Fruit fly (Drosophila melanogaster): ENCODE measurements around the gene stai.

Gene stai

dm6 chr2L:6070656-6071231, 29.4 kb upstream of the stai start, which contains the start of the genes CG9154 and Kr-h2 (continued):
- no peak for TF ChIP-seq CG33557 (GFP tag; optimal IDR thresholded peaks at IDR 0.05)
- no peak for TF ChIP-seq toy (GFP tag; IDR thresholded peaks at IDR 0.05)
- TF ChIP-seq CG9609 (GFP tag; optimal IDR thresholded peaks at IDR 0.05): peak; percentile 14
- TF ChIP-seq sc (optimal IDR thresholded peaks at IDR 0.05): no peak
- TF ChIP-seq sc (GFP tag; optimal IDR thresholded peaks at IDR 0.05): no peak
- no peak for TF ChIP-seq CG10321 (GFP tag; IDR thresholded peaks at IDR 0.05)
- TF ChIP-seq repo (GFP tag; optimal IDR thresholded peaks at IDR 0.05): no peak
- TF ChIP-seq CG11723 (GFP tag; optimal IDR thresholded peaks at IDR 0.05): peak; percentile 14
- peak; percentile 34 for TF ChIP-seq CG30020 (tag; optimal IDR thresholded peaks at IDR 0.05)
- no peak for TF ChIP-seq rib (GFP tag; IDR thresholded peaks at IDR 0.05)
- no peak for TF ChIP-seq dan (GFP tag; IDR thresholded peaks at IDR 0.05)
- TF ChIP-seq psq (GFP tag; optimal IDR thresholded peaks at IDR 0.05): no peak
- TF ChIP-seq eve (GFP tag; optimal IDR thresholded peaks at IDR 0.05): no peak
- TF ChIP-seq PHDP (tag; optimal IDR thresholded peaks at IDR 0.05): peak; percentile 29
- TF ChIP-seq CG13287 (GFP tag; IDR thresholded peaks at IDR 0.05; ENCODE audit: partially characterized antibody): peak; percentile 64
- peak; percentile 48 for TF ChIP-seq B-H2 (GFP tag; optimal IDR thresholded peaks at IDR 0.05)
- no peak for TF ChIP-seq CG4360 (GFP tag; IDR thresholded peaks at IDR 0.05)
- peak; percentile 16 for TF ChIP-seq CG13296 (GFP tag; optimal IDR thresholded peaks at IDR 0.05)
- TF ChIP-seq CoRest (tag; optimal IDR thresholded peaks at IDR 0.05): peak; percentile 69
- no peak for TF ChIP-seq slou (GFP tag; optimal IDR thresholded peaks at IDR 0.05)
- TF ChIP-seq CG4328 (GFP tag; optimal IDR thresholded peaks at IDR 0.05): peak; percentile 24
- TF ChIP-seq odd (GFP tag; optimal IDR thresholded peaks at IDR 0.05): no peak
- peak; percentile 32 for TF ChIP-seq Hsf (GFP tag; optimal IDR thresholded peaks at IDR 0.05)
- TF ChIP-seq CG9876 (GFP tag; optimal IDR thresholded peaks at IDR 0.05): no peak
- TF ChIP-seq oc (tag; optimal IDR thresholded peaks at IDR 0.05): no peak
- TF ChIP-seq CG6791 (GFP tag; IDR thresholded peaks at IDR 0.05; ENCODE audit: partially characterized antibody): peak; percentile 75; the same call in 2 of the 3 replicates
- peak; percentile 59 for TF ChIP-seq Nf-YC (tag; optimal IDR thresholded peaks at IDR 0.05)
- peak; percentile 63 for TF ChIP-seq bbx (GFP tag; IDR thresholded peaks at IDR 0.05; ENCODE audit: partially characterized antibody)
- no peak for TF ChIP-seq ase (GFP tag; IDR thresholded peaks at IDR 0.05)
- no peak for TF ChIP-seq CG5953 (GFP tag; IDR thresholded peaks at IDR 0.05)
- peak; percentile 78 for TF ChIP-seq CG14860 (GFP tag; IDR thresholded peaks at IDR 0.05; ENCODE audit: partially characterized antibody)
- TF ChIP-seq br (optimal IDR thresholded peaks at IDR 0.05): no peak
- TF ChIP-seq ems (GFP tag; optimal IDR thresholded peaks at IDR 0.05): peak; percentile 1
- no peak for TF ChIP-seq CG4282 (GFP tag; optimal IDR thresholded peaks at IDR 0.05)
- no peak for TF ChIP-seq disco-r (GFP tag; optimal IDR thresholded peaks at IDR 0.05)
- no peak for TF ChIP-seq CG5180 (GFP tag; optimal IDR thresholded peaks at IDR 0.05)
- no peak for TF ChIP-seq luna (GFP tag; optimal IDR thresholded peaks at IDR 0.05)
- peak; percentile 39 for TF ChIP-seq CG9727 (GFP tag; optimal IDR thresholded peaks at IDR 0.05)
- TF ChIP-seq CG12299 (tag; optimal IDR thresholded peaks at IDR 0.05): peak; percentile 29
- TF ChIP-seq CG8765 (GFP tag; IDR thresholded peaks at IDR 0.05): no peak; the same call in 1 of the 2 replicates
- TF ChIP-seq CG14014 (GFP tag; IDR thresholded peaks at IDR 0.05): 0 out of 2 replicates have a peak, but pooled peaks have one; percentile 20
- TF ChIP-seq CG13424 (tag; optimal IDR thresholded peaks at IDR 0.05): peak; percentile 35
- peak; percentile 39; the same call in 1 of the 3 replicates for TF ChIP-seq zen2 (GFP tag; IDR thresholded peaks at IDR 0.05; ENCODE audit: partially characterized antibody)
- peak; percentile 37; the same call in 1 of the 2 replicates for TF ChIP-seq MBD-R2 (GFP tag; IDR thresholded peaks at IDR 0.05)
- TF ChIP-seq Bgb (GFP tag; IDR thresholded peaks at IDR 0.05; ENCODE audit: partially characterized antibody): peak; percentile 73
- TF ChIP-seq hbn (GFP tag; IDR thresholded peaks at IDR 0.05; ENCODE audit: partially characterized antibody): peak; percentile 33; the same call in 1 of the 2 replicates
- no peak for TF ChIP-seq fd3F (GFP tag; optimal IDR thresholded peaks at IDR 0.05)
- TF ChIP-seq CG6854 (GFP tag; optimal IDR thresholded peaks at IDR 0.05): no peak
- TF ChIP-seq Dad (GFP tag; optimal IDR thresholded peaks at IDR 0.05): no peak
- no peak for TF ChIP-seq Optix (GFP tag; IDR thresholded peaks at IDR 0.05)

Measured in whole organism, embryonic.